Fruit fly (Drosophila melanogaster) whole organism, prepupa: ENCODE measurements around the gene mrn.

Experiments
- CG10669 ChIP-seq: fragments of 200-800 bp; sonication (Bioruptor generic); optimal IDR thresholded peaks from 3 replicates; lab custom pipeline; 2018; ENCODE audit warnings: missing biosample characterization, mild to moderate bottlenecking, missing genetic modification characterization, moderate library complexity
- CG3032 ChIP-seq: fragments of 200-800 bp; optimal IDR thresholded peaks from 2 replicates; lab custom pipeline; 2019; ENCODE audit warnings: missing biosample characterization, mild to moderate bottlenecking, missing genetic modification characterization, moderate library complexity
- CG34406 ChIP-seq: fragments of 200-800 bp; sonication (Bioruptor generic); optimal IDR thresholded peaks from 3 replicates; lab custom pipeline; 2016; ENCODE audit warnings: missing biosample characterization, missing genetic modification characterization
- CG3919 ChIP-seq: fragments of 200-800 bp; sonication (Bioruptor generic); optimal IDR thresholded peaks from 3 replicates; lab custom pipeline; 2016; ENCODE audit warnings: missing biosample characterization, missing genetic modification characterization
- CG6808 ChIP-seq: fragments of 200-800 bp; sonication (Bioruptor generic); optimal IDR thresholded peaks from 3 replicates; lab custom pipeline; 2017; ENCODE audit warnings: missing biosample characterization, missing genetic modification characterization, mild to moderate bottlenecking, moderate library complexity, missing genetic modification reagents
- CG6854 ChIP-seq: fragments of 200-800 bp; sonication (Bioruptor generic); optimal IDR thresholded peaks from 2 replicates; lab custom pipeline; 2017; ENCODE audit warnings: missing biosample characterization, mild to moderate bottlenecking, missing genetic modification characterization
- CG7368 ChIP-seq: fragments of 200-800 bp; sonication (Bioruptor generic); optimal IDR thresholded peaks from 3 replicates; lab custom pipeline; 2016; ENCODE audit warnings: missing biosample characterization, missing genetic modification characterization
- CG8119 ChIP-seq: fragments of 200-800 bp; sonication (Bioruptor generic); IDR thresholded peaks from 3 replicates; pipeline ENCODE4 v1.3.6; 2022; ENCODE audit warnings: missing biosample characterization, missing genetic modification characterization
- Eip78C ChIP-seq: fragments of 200-800 bp; sonication (Bioruptor generic); peaks from one replicate; lab custom pipeline; 2016; ENCODE audit warnings: missing biosample characterization, missing genetic modification characterization
- Gug ChIP-seq: fragments of 200-800 bp; sonication (Bioruptor generic); IDR thresholded peaks from 2 replicates; pipeline ENCODE4 v1.3.6; 2022; ENCODE audit warnings: missing biosample characterization, missing genetic modification characterization
- Hr38 ChIP-seq: sonication (Bioruptor generic); optimal IDR thresholded peaks from 2 replicates; lab custom pipeline; 2016; ENCODE audit warnings: missing biosample characterization, missing genetic modification characterization
- Hr4 ChIP-seq: fragments of 200-800 bp; sonication (Bioruptor generic); optimal IDR thresholded peaks from 3 replicates; lab custom pipeline; 2016; ENCODE audit warnings: missing biosample characterization, missing genetic modification characterization
- OdsH ChIP-seq: fragments of 200-800 bp; sonication (Bioruptor generic); optimal IDR thresholded peaks from 3 replicates; lab custom pipeline; 2016; ENCODE audit warnings: missing biosample characterization, missing genetic modification characterization
- Sox102F ChIP-seq: fragments of 200-800 bp; sonication (Bioruptor generic); optimal IDR thresholded peaks from 2 replicates; lab custom pipeline; 2016; ENCODE audit warnings: missing biosample characterization, mild to moderate bottlenecking, missing genetic modification characterization
- Sox14 ChIP-seq: fragments of 200-800 bp; sonication (Bioruptor generic); optimal IDR thresholded peaks from 3 replicates; lab custom pipeline; 2016; ENCODE audit warnings: missing biosample characterization, missing genetic modification characterization
- Sox15 ChIP-seq: fragments of 200-800 bp; sonication (Bioruptor generic); optimal IDR thresholded peaks from 3 replicates; lab custom pipeline; 2016; ENCODE audit warnings: missing biosample characterization, missing genetic modification characterization
- achi ChIP-seq: fragments of 200-800 bp; sonication (Bioruptor generic); optimal IDR thresholded peaks from 3 replicates; lab custom pipeline; 2016; ENCODE audit warnings: missing biosample characterization, missing genetic modification characterization
- acj6 ChIP-seq: fragments of 200-800 bp; sonication (Bioruptor generic); optimal IDR thresholded peaks from 3 replicates; lab custom pipeline; 2016; ENCODE audit warnings: missing biosample characterization, missing genetic modification characterization
- esn ChIP-seq: fragments of 200-800 bp; sonication (Bioruptor generic); optimal IDR thresholded peaks from 2 replicates; lab custom pipeline; 2016; ENCODE audit warnings: missing biosample characterization, mild to moderate bottlenecking, missing genetic modification characterization, moderate library complexity
- fd85E ChIP-seq: fragments of 200-800 bp; sonication (Bioruptor generic); optimal IDR thresholded peaks from 3 replicates; lab custom pipeline; 2016; ENCODE audit warnings: missing biosample characterization, missing genetic modification characterization
- fkh ChIP-seq: fragments of 200-800 bp; sonication (Bioruptor generic); optimal IDR thresholded peaks from 3 replicates; lab custom pipeline; 2017; ENCODE audit warnings: missing biosample characterization, mild to moderate bottlenecking, missing genetic modification characterization, moderate library complexity
- net ChIP-seq: fragments of 200-800 bp; sonication (Bioruptor generic); optimal IDR thresholded peaks from 3 replicates; lab custom pipeline; 2016; ENCODE audit warnings: missing biosample characterization, missing genetic modification characterization
- salr ChIP-seq, 2 experiments: fragments of 200-800 bp; sonication (Bioruptor generic); optimal IDR thresholded peaks; 3 replicates each; lab custom pipeline; 2016 to 2018; ENCODE audit warnings: missing biosample characterization in 2 of 2, missing genetic modification characterization in 2 of 2, mild to moderate bottlenecking in 1 of 2
- ss ChIP-seq, 2 experiments: fragments of 200-800 bp; sonication (Bioruptor generic); optimal IDR thresholded peaks; 2 replicates in 1 of 2; 3 replicates in 1 of 2; lab custom pipeline; 2017 to 2018; ENCODE audit warnings: mild to moderate bottlenecking in 2 of 2, missing biosample characterization in 2 of 2, missing genetic modification characterization in 2 of 2, moderate library complexity in 1 of 2
- topi ChIP-seq: fragments of 200-800 bp; sonication (Bioruptor generic); optimal IDR thresholded peaks from 3 replicates; lab custom pipeline; 2016; ENCODE audit warnings: missing biosample characterization, missing genetic modification characterization

The mrn gene

dm6 chr3L:15530638-15531225, 49.6 kb downstream of the mrn start:
- TF ChIP-seq salr (GFP tag; optimal IDR thresholded peaks at IDR 0.05; lab: Kevin White, UChicago) (no peak), CG3919 (peak; percentile 10), CG10669 (GFP tag; lab: Kevin White, UChicago) (no peak), achi (GFP tag; lab: Kevin White, UChicago) (peak; percentile 24), Gug (GFP tag; lab: Robert Waterston, UW) (no peak), acj6 (GFP tag; lab: Kevin White, UChicago) (no peak), CG6808 (GFP tag; lab: Kevin White, UChicago) (peak; percentile 14), CG6854 (GFP tag; lab: Kevin White, UChicago) (peak; percentile 34), Eip78C (GFP tag; lab: Kevin White, UChicago) (peak; percentile 65), fkh (GFP tag; lab: Kevin White, UChicago) (peak; percentile 86), ss (GFP tag; optimal IDR thresholded peaks at IDR 0.05; lab: Kevin White, UChicago) (peak; percentile 19 to 28), Sox14 (GFP tag; lab: Kevin White, UChicago) (peak; percentile 0)
- TF ChIP-seq, all 60 proteins: peak for 8

dm6 chr3L:15530071-15530470, 50.3 kb downstream of the mrn start:
- no peak for TF ChIP-seq topi (GFP tag; lab: Kevin White, UChicago)
- no peak for TF ChIP-seq Sox15 (GFP tag; lab: Kevin White, UChicago)
- no peak for TF ChIP-seq CG34406 (GFP tag; lab: Kevin White, UChicago)
- no peak for TF ChIP-seq net (GFP tag; lab: Kevin White, UChicago)
- TF ChIP-seq esn (GFP tag; lab: Kevin White, UChicago), result no peak
- no peak for TF ChIP-seq CG7368 (GFP tag; lab: Kevin White, UChicago)
- TF ChIP-seq, all 60 proteins: peak for 0

dm6 chr3L:15529143-15529542, 51.2 kb downstream of the mrn start, which contains the start of gene obst-H:
Gene obst-H, minus strand, starts transcription at chr3L:15529243.
- TF ChIP-seq OdsH (GFP tag; lab: Kevin White, UChicago) (no peak), CG3032 (tag; lab: Kevin White, UChicago) (no peak), CG6808 (GFP tag; lab: Kevin White, UChicago) (no peak), Sox102F (GFP tag; lab: Kevin White, UChicago) (no peak), CG8119 (no peak), Hr38 (GFP tag; lab: Kevin White, UChicago) (no peak), achi (GFP tag; lab: Kevin White, UChicago) (no peak), fd85E (GFP tag; lab: Kevin White, UChicago) (no peak), Hr4 (GFP tag; lab: Kevin White, UChicago) (no peak), CG10669 (GFP tag; lab: Kevin White, UChicago) (no peak)
